Fruit fly (Drosophila melanogaster): ENCODE measurements around the gene Saf6.

Saf6 gene

dm6 chr2L:849787-850512 is 34.2 kb upstream of the Saf6 start (continued):
- TF ChIP-seq esg (GFP tag; conservative IDR thresholded peaks at IDR 0.05) (no peak), zfh1 (GFP tag; IDR thresholded peaks at IDR 0.05) (peak; percentile 24; the same call in 1 of the 3 replicates), CG15479 (GFP tag; optimal IDR thresholded peaks at IDR 0.05) (peak; percentile 86), aop (GFP tag; IDR thresholded peaks at IDR 0.05) (0 out of 2 replicates have a peak, but pooled peaks have one; percentile 5), ttk (GFP tag; IDR thresholded peaks at IDR 0.05) (no peak), CG32767 (GFP tag; IDR thresholded peaks at IDR 0.05) (no peak), pho (GFP tag; optimal IDR thresholded peaks at IDR 0.05) (no peak), ro (GFP tag; IDR thresholded peaks at IDR 0.05) (no peak), CG12219 (GFP tag; optimal IDR thresholded peaks at IDR 0.05) (no peak), hkb (optimal IDR thresholded peaks at IDR 0.05) (no peak), hkb (GFP tag; IDR thresholded peaks at IDR 0.05) (no peak), Meics (GFP tag; optimal IDR thresholded peaks at IDR 0.05) (no peak), ci (GFP tag; IDR thresholded peaks at IDR 0.05) (peak; percentile 47; the same call in 1 of the 3 replicates), CG4424 (GFP tag; optimal IDR thresholded peaks at IDR 0.05) (no peak), HmgD (GFP tag; optimal IDR thresholded peaks at IDR 0.05) (peak; percentile 23), CG33557 (GFP tag; optimal IDR thresholded peaks at IDR 0.05) (no peak), CG4360 (GFP tag; IDR thresholded peaks at IDR 0.05) (peak; percentile 80), D (optimal IDR thresholded peaks at IDR 0.05) (peak; percentile 57), D (GFP tag; optimal IDR thresholded peaks at IDR 0.05) (no peak)

dm6 chr2L:849138-849744 is 33.5 kb upstream of the Saf6 start:
- no peak for TF ChIP-seq oc (tag; optimal IDR thresholded peaks at IDR 0.05)
- TF ChIP-seq sens (GFP tag) = peak; percentile 9
- TF ChIP-seq ara (GFP tag; IDR thresholded peaks at IDR 0.05) = no peak
- TF ChIP-seq lab (GFP tag; optimal IDR thresholded peaks at IDR 0.05) = no peak
- no peak for TF ChIP-seq org-1 (GFP tag; optimal IDR thresholded peaks at IDR 0.05)

dm6 chr2L:847988-848622 is 32.4 kb upstream of the Saf6 start:
- no peak for TF ChIP-seq usp (GFP tag; optimal IDR thresholded peaks at IDR 0.05)
- TF ChIP-seq lbe (GFP tag; optimal IDR thresholded peaks at IDR 0.05) = peak; percentile 38
- no peak for TF ChIP-seq CG6854 (GFP tag; optimal IDR thresholded peaks at IDR 0.05)
- no peak for TF ChIP-seq run (tag; optimal IDR thresholded peaks at IDR 0.05)
- TF ChIP-seq Hr78 (GFP tag; optimal IDR thresholded peaks at IDR 0.05) = no peak
- peak; percentile 67 for TF ChIP-seq kni (GFP tag; optimal IDR thresholded peaks at IDR 0.05)
- TF ChIP-seq CG1647 (GFP tag; optimal IDR thresholded peaks at IDR 0.05) = no peak
- TF ChIP-seq lola (GFP tag; optimal IDR thresholded peaks at IDR 0.05) = no peak
- TF ChIP-seq nom (GFP tag; optimal IDR thresholded peaks at IDR 0.05) = peak; percentile 65
- TF ChIP-seq corto (GFP tag; optimal IDR thresholded peaks at IDR 0.05) = peak; percentile 45
- TF ChIP-seq pzg (GFP tag; optimal IDR thresholded peaks at IDR 0.05) = no peak
- no peak for TF ChIP-seq NFAT (GFP tag; IDR thresholded peaks at IDR 0.05)
- peak in 1 of 2 experiments; percentile 32 for TF ChIP-seq bsh (GFP tag; optimal IDR thresholded peaks at IDR 0.05)
- TF ChIP-seq lilli (GFP tag; optimal IDR thresholded peaks at IDR 0.05) = no peak
- no peak for TF ChIP-seq Ssrp (tag; optimal IDR thresholded peaks at IDR 0.05)
- TF ChIP-seq CG6683 (GFP tag; optimal IDR thresholded peaks at IDR 0.05) = no peak
- no peak for TF ChIP-seq sisA (GFP tag; IDR thresholded peaks at IDR 0.05)
- TF ChIP-seq CG17802 (tag; optimal IDR thresholded peaks at IDR 0.05) = no peak
- no peak for TF ChIP-seq odd (GFP tag; optimal IDR thresholded peaks at IDR 0.05)
- TF ChIP-seq Xrp1 (GFP tag; IDR thresholded peaks at IDR 0.05) = no peak
- no peak for TF ChIP-seq Fer2 (tag; optimal IDR thresholded peaks at IDR 0.05)
- no peak for TF ChIP-seq tll (GFP tag; optimal IDR thresholded peaks at IDR 0.05)
- no peak for TF ChIP-seq stc (GFP tag; IDR thresholded peaks at IDR 0.05)
